Worm (Caenorhabditis elegans) whole organism, L4/young adult: ENCODE results near the gene C47A4.3.

ENCODE experiments used
- W03F9.2 ChIP-seq: fragments of 150-350 bp; optimal IDR thresholded peaks from 2 replicates; lab custom pipeline; 2014; ENCODE audit warnings: missing biosample characterization, missing genetic modification characterization
- him-1 ChIP-seq: sonication (generic microtip); optimal IDR thresholded peaks from 2 replicates; lab custom pipeline; 2016; ENCODE audit warnings: missing genotype, missing genetic modification reagents, missing genetic modification characterization, missing compliant biosample characterization

- TF ChIP-seq W03F9.2 (no peak), him-1 (tag; lab: Kevin White, UChicago) (no peak)
Observed at ce11 chrIV:13692522-13692921, 49.6 kb downstream of the C47A4.3 start.
